Fruit fly (Drosophila melanogaster) whole organism, embryonic: Measurements from ENCODE around the gene HINT1.
A peak's percentile ranks its signal among the peaks of the same experiment; 100 is the strongest.

ENCODE experiments used
- Ada2b ChIP-seq: fragments of 200-800 bp; sonication (Bioruptor generic); IDR thresholded peaks from 2 replicates; pipeline ENCODE4 v1.3.6; 2022; ENCODE audit warnings: missing biosample characterization, missing genetic modification characterization
- Bgb ChIP-seq: fragments of 200-800 bp; sonication (Bioruptor generic); IDR thresholded peaks from 2 replicates; pipeline ENCODE4 v1.3.6; 2022; ENCODE audit warnings: missing biosample characterization, missing genetic modification characterization; ENCODE audit not compliant: partially characterized antibody
- CG10147 ChIP-seq: fragments of 200-800 bp; sonication (Bioruptor generic); optimal IDR thresholded peaks from 2 replicates; lab custom pipeline; 2019; ENCODE audit warnings: missing biosample characterization, mild to moderate bottlenecking, missing genetic modification characterization, moderate library complexity
- CG10366 ChIP-seq: fragments of 200-800 bp; sonication (Bioruptor generic); IDR thresholded peaks from 2 replicates; pipeline ENCODE4 v1.3.6; 2022; ENCODE audit warnings: missing biosample characterization, missing genetic modification characterization
- CG10654 ChIP-seq: fragments of 200-800 bp; sonication (Bioruptor generic); optimal IDR thresholded peaks from 2 replicates; lab custom pipeline; 2016; ENCODE audit warnings: missing biosample characterization, missing genetic modification characterization
- CG12104 ChIP-seq: fragments of 200-800 bp; sonication (Bioruptor generic); optimal IDR thresholded peaks from 3 replicates; lab custom pipeline; 2016; ENCODE audit warnings: missing biosample characterization, missing genetic modification characterization
- CG12769 ChIP-seq: fragments of 200-800 bp; sonication (Bioruptor generic); optimal IDR thresholded peaks from 2 replicates; lab custom pipeline; 2019; ENCODE audit warnings: missing biosample characterization, mild to moderate bottlenecking, missing genetic modification characterization, moderate library complexity
- CG13123 ChIP-seq: fragments of 200-800 bp; sonication (Bioruptor generic); optimal IDR thresholded peaks from 2 replicates; lab custom pipeline; 2016; ENCODE audit warnings: missing biosample characterization, missing genetic modification characterization
- CG14441 ChIP-seq: fragments of 200-800 bp; sonication (Bioruptor generic); IDR thresholded peaks from 2 replicates; pipeline ENCODE4 v1.3.6; 2022; ENCODE audit warnings: missing biosample characterization, missing genetic modification characterization
- CG16779 ChIP-seq: fragments of 200-800 bp; sonication (Bioruptor generic); IDR thresholded peaks from 2 replicates; pipeline ENCODE4 v1.3.6; 2022; ENCODE audit warnings: missing biosample characterization, missing genetic modification characterization
- CG18599 ChIP-seq: fragments of 200-800 bp; sonication (Bioruptor generic); optimal IDR thresholded peaks from 3 replicates; lab custom pipeline; 2017; ENCODE audit warnings: missing biosample characterization, missing genetic modification characterization, mild to moderate bottlenecking, moderate library complexity, missing genetic modification reagents
- CG2120 ChIP-seq: fragments of 200-800 bp; sonication (Bioruptor generic); optimal IDR thresholded peaks from 3 replicates; lab custom pipeline; 2016; ENCODE audit warnings: missing biosample characterization, missing genetic modification characterization
- CG2129 ChIP-seq: fragments of 200-800 bp; sonication (Bioruptor generic); IDR thresholded peaks from 2 replicates; pipeline ENCODE4 v1.3.6; 2022; ENCODE audit warnings: missing biosample characterization, missing genetic modification characterization; ENCODE audit not compliant: partially characterized antibody
- CG32767 ChIP-seq: fragments of 200-800 bp; sonication (Bioruptor generic); IDR thresholded peaks from 2 replicates; pipeline ENCODE4 v1.3.6; 2022; ENCODE audit warnings: missing biosample characterization, missing genetic modification characterization
- CG3281 ChIP-seq: fragments of 200-800 bp; sonication (Bioruptor generic); optimal IDR thresholded peaks from 3 replicates; lab custom pipeline; 2017; ENCODE audit warnings: missing biosample characterization, mild to moderate bottlenecking, missing genetic modification characterization
- CG33557 ChIP-seq: fragments of 200-800 bp; sonication (Bioruptor generic); optimal IDR thresholded peaks from 2 replicates; lab custom pipeline; 2019; ENCODE audit warnings: missing biosample characterization, mild to moderate bottlenecking, missing genetic modification characterization, moderate library complexity
- CG4424 ChIP-seq: fragments of 200-800 bp; sonication (Bioruptor generic); optimal IDR thresholded peaks from 3 replicates; lab custom pipeline; 2016; ENCODE audit warnings: missing biosample characterization, missing genetic modification characterization
- CG6254 ChIP-seq: fragments of 200-800 bp; sonication (Bioruptor generic); optimal IDR thresholded peaks from 3 replicates; lab custom pipeline; 2017; ENCODE audit warnings: mild to moderate bottlenecking, missing biosample characterization, missing genetic modification reagents, missing genetic modification characterization
- CG7372 ChIP-seq: fragments of 200-800 bp; sonication (Bioruptor generic); IDR thresholded peaks from 2 replicates; pipeline ENCODE4 v1.3.6; 2022; ENCODE audit warnings: missing biosample characterization, missing genetic modification characterization
- CG7745 ChIP-seq: fragments of 200-800 bp; sonication (Bioruptor generic); optimal IDR thresholded peaks from 2 replicates; lab custom pipeline; 2018; ENCODE audit warnings: missing biosample characterization, mild to moderate bottlenecking, missing genetic modification characterization, moderate library complexity
- CG7987 ChIP-seq: fragments of 200-800 bp; sonication (Bioruptor generic); optimal IDR thresholded peaks from 2 replicates; lab custom pipeline; 2018; ENCODE audit warnings: missing biosample characterization, mild to moderate bottlenecking, missing genetic modification characterization, moderate library complexity
- CG8089 ChIP-seq: fragments of 200-800 bp; sonication (Bioruptor generic); optimal IDR thresholded peaks from 3 replicates; lab custom pipeline; 2016; ENCODE audit warnings: missing biosample characterization, missing genetic modification characterization
- CkIIα-i1 ChIP-seq: fragments of 200-800 bp; sonication (Bioruptor generic); IDR thresholded peaks from 2 replicates; pipeline ENCODE4 v1.3.6; 2022; ENCODE audit warnings: missing biosample characterization, missing genetic modification characterization
- Dek ChIP-seq: fragments of 200-800 bp; sonication (Bioruptor generic); optimal IDR thresholded peaks from 3 replicates; lab custom pipeline; 2019; ENCODE audit warnings: missing biosample characterization, mild to moderate bottlenecking, missing genetic modification characterization, moderate library complexity
- Doc3 ChIP-seq: fragments of 200-800 bp; sonication (Bioruptor generic); IDR thresholded peaks from 3 replicates; pipeline ENCODE4 v1.3.6; 2022; ENCODE audit warnings: missing biosample characterization, missing genetic modification characterization; ENCODE audit not compliant: partially characterized antibody
- Fer1 ChIP-seq: fragments of 200-800 bp; sonication (Bioruptor generic); optimal IDR thresholded peaks from 2 replicates; lab custom pipeline; 2017; ENCODE audit warnings: missing biosample characterization, mild to moderate bottlenecking, missing genetic modification characterization
- H15 ChIP-seq: fragments of 200-800 bp; sonication (Bioruptor generic); IDR thresholded peaks from 3 replicates; pipeline ENCODE4 v1.3.6; 2022; ENCODE audit warnings: missing biosample characterization, missing genetic modification characterization
- HLH3B ChIP-seq: fragments of 200-800 bp; sonication (Bioruptor generic); IDR thresholded peaks from 2 replicates; pipeline ENCODE4 v1.3.6; 2022; ENCODE audit warnings: missing biosample characterization, missing genetic modification characterization
- Lim3 ChIP-seq: fragments of 200-800 bp; sonication (Bioruptor generic); IDR thresholded peaks from 2 replicates; pipeline ENCODE4 v1.3.6; 2022; ENCODE audit warnings: missing biosample characterization, missing genetic modification characterization
- NfI ChIP-seq: fragments of 200-800 bp; sonication (Bioruptor generic); optimal IDR thresholded peaks from 3 replicates; lab custom pipeline; 2018; ENCODE audit warnings: missing biosample characterization, mild to moderate bottlenecking, missing genetic modification characterization, moderate library complexity
- Optix ChIP-seq: fragments of 200-800 bp; sonication (Bioruptor generic); IDR thresholded peaks from 3 replicates; pipeline ENCODE4 v1.3.6; 2022; ENCODE audit warnings: missing biosample characterization, missing genetic modification characterization
- Sry-β ChIP-seq: fragments of 200-800 bp; sonication (Bioruptor generic); optimal IDR thresholded peaks from 2 replicates; lab custom pipeline; 2018; ENCODE audit warnings: missing biosample characterization, mild to moderate bottlenecking, missing genetic modification characterization, moderate library complexity
- Trl ChIP-seq, 3 experiments: fragments of >200 bp in 2 of 3; fragments of 200-800 bp in 1 of 3; sonication (Bioruptor generic) in 1 of 3; optimal IDR thresholded peaks; 2 replicates in 1 of 3; 3 replicates in 2 of 3; lab custom pipeline; 2016 to 2017; ENCODE audit warnings: missing biosample characterization in 1 of 3, missing genetic modification characterization in 1 of 3
- Vsx1 ChIP-seq: fragments of 200-800 bp; sonication (Bioruptor generic); optimal IDR thresholded peaks from 2 replicates; lab custom pipeline; 2017; ENCODE audit warnings: missing biosample characterization, mild to moderate bottlenecking, missing genetic modification characterization, missing genetic modification reagents
- ap ChIP-seq: fragments of 200-800 bp; sonication (Bioruptor generic); IDR thresholded peaks from 2 replicates; pipeline ENCODE4 v1.3.6; 2022; ENCODE audit warnings: missing biosample characterization, missing genetic modification characterization
- crol ChIP-seq: fragments of 200-800 bp; sonication (Bioruptor generic); IDR thresholded peaks from 2 replicates; pipeline ENCODE4 v1.3.6; 2022; ENCODE audit warnings: missing biosample characterization, missing genetic modification characterization
- crp ChIP-seq, 2 experiments: fragments of 200-800 bp; sonication (Bioruptor generic); optimal IDR thresholded peaks; 2 replicates in 1 of 2; 3 replicates in 1 of 2; lab custom pipeline; 2017; ENCODE audit warnings: missing biosample characterization in 2 of 2, missing genetic modification characterization in 2 of 2, mild to moderate bottlenecking in 1 of 2, moderate library complexity in 1 of 2
- ftz-f1 ChIP-seq: fragments of 200-800 bp; sonication (Bioruptor generic); optimal IDR thresholded peaks from 2 replicates; lab custom pipeline; 2016; ENCODE audit warnings: missing biosample characterization, missing genetic modification characterization
- grn ChIP-seq: fragments of 200-800 bp; sonication (Bioruptor generic); optimal IDR thresholded peaks from 3 replicates; lab custom pipeline; 2017; ENCODE audit warnings: missing biosample characterization, missing genetic modification characterization
- gsb-n ChIP-seq: fragments of 200-800 bp; sonication (Bioruptor generic); optimal IDR thresholded peaks from 3 replicates; lab custom pipeline; 2018; ENCODE audit warnings: missing biosample characterization, mild to moderate bottlenecking, missing genetic modification characterization
- h ChIP-seq: fragments of >200 bp; optimal IDR thresholded peaks from 2 replicates; lab custom pipeline; 2017
- onecut ChIP-seq: fragments of 200-800 bp; sonication (Bioruptor generic); IDR thresholded peaks from 2 replicates; pipeline ENCODE4 v1.3.6; 2022; ENCODE audit warnings: missing biosample characterization, missing genetic modification characterization
- org-1 ChIP-seq: fragments of 200-800 bp; sonication (Bioruptor generic); optimal IDR thresholded peaks from 2 replicates; lab custom pipeline; 2017; ENCODE audit warnings: missing biosample characterization, missing genetic modification characterization
- seq ChIP-seq: fragments of 200-800 bp; sonication (Bioruptor generic); IDR thresholded peaks from 2 replicates; pipeline ENCODE4 v1.3.6; 2022; ENCODE audit warnings: missing biosample characterization, missing genetic modification characterization
- tx ChIP-seq: fragments of 200-800 bp; sonication (Bioruptor generic); optimal IDR thresholded peaks from 2 replicates; lab custom pipeline; 2016; ENCODE audit warnings: missing biosample characterization, missing genetic modification characterization
- usp ChIP-seq: fragments of >200 bp; optimal IDR thresholded peaks from 2 replicates; lab custom pipeline; 2017; ENCODE audit warnings: missing biosample characterization, missing genetic modification characterization
- wor ChIP-seq: fragments of 200-800 bp; sonication (Bioruptor generic); IDR thresholded peaks from 2 replicates; pipeline ENCODE4 v1.3.6; 2022; ENCODE audit warnings: missing biosample characterization, missing genetic modification characterization
- z ChIP-seq: fragments of 200-800 bp; sonication (Bioruptor generic); IDR thresholded peaks from 3 replicates; pipeline ENCODE4 v1.3.6; 2022; ENCODE audit warnings: missing biosample characterization, missing genetic modification characterization

The HINT1 gene

DNA sequence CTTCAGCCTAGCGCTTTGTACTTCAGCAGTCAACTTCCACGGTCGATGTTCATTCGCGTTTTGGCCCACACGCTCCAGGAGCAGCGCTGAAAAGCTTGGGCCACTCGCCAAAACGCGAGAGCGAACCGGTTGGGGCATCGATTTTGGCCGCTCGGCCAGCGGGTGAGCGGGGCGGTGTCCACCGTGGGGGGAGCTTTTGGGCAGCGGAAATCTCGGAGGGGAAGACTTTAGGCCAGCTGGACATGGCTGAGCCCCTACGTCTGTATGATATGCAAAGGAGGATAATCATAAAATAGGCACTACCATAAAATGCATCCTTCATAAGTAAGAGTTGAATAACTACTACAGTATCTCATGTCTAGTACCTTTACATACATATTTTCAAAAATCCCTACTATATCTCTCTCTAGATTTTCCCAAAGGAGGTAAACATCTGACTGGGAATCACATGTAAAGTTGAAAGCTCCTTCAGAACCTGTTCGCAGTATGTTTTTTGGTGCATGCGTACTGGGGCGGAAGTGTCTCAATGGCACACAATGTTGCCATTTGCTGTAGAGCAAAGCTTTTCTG is 30.1 kb downstream of the HINT1 start, which contains the start of gene Syt1 (continued):
- TF ChIP-seq CG7745 (tag; lab: Kevin White, UChicago) (no peak), H15 (GFP tag; lab: Robert Waterston, UW) (no peak), crol (peak; percentile 86), onecut (GFP tag; lab: Robert Waterston, UW) (peak; percentile 99), CG2120 (GFP tag; lab: Kevin White, UChicago) (peak; percentile 2), CkIIα-i1 (no peak), crp (GFP tag; optimal IDR thresholded peaks at IDR 0.05; lab: Kevin White, UChicago) (peak in 1 of 2 experiments; percentile 46), ap (GFP tag; lab: Robert Waterston, UW) (no peak), CG10147 (GFP tag; lab: Kevin White, UChicago) (no peak), CG16779 (0 out of 2 replicates have a peak, but pooled peaks have one; percentile 32), seq (GFP tag; lab: Robert Waterston, UW) (0 out of 2 replicates have a peak, but pooled peaks have one; percentile 10), CG14441 (no peak)

DNA sequence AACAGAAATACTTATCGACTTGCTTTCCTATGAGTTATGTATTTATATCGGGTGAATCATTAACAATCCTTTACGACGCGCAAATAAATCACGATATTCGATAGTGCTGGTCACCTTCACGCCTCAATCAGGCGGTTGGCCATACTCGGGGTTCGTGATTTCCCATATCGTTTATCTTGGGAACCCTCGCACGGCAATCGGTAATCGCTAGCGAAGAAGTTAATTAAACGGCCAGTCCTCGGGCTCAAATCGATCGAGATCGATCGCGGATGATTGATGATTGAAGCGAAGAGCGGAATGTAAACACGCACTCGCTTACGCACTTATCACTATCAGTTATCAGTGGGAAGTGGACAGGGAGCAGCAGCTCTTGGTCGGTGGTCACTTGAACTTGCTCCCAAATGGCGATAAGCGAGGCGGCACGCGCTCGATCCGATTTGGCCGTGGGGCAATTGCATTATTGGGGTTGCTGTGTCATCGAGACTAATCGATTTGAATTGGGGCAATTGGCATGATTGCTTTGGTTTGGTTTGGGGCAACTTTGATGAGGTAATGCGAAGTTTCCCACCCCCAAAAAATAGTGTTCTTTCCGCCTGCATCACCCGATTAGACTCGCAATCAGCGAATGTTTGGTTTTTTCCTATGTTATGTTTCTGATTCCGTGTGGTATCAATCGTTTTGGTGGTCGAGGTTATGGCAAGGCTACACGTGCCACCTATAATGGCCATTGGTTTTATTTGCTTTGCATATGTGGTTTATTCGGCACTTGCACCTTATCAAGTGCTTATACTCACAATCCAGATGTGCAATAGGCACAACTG is 31.2 kb downstream of the HINT1 start:
- no peak for TF ChIP-seq z (GFP tag; lab: Robert Waterston, UW)
- peak; percentile 63; the same call in 1 of the 2 replicates for TF ChIP-seq Lim3 (GFP tag; lab: Robert Waterston, UW)
- no peak for TF ChIP-seq CkIIα-i1
- peak; percentile 82 for TF ChIP-seq CG7987
- no peak for TF ChIP-seq CG6254 (GFP tag; lab: Kevin White, UChicago)
- no peak for TF ChIP-seq CG2129 (GFP tag; lab: Robert Waterston, UW)
- TF ChIP-seq Fer1 (GFP tag; lab: Kevin White, UChicago): no peak
- no peak for TF ChIP-seq gsb-n (tag; lab: Kevin White, UChicago)
- no peak for TF ChIP-seq Ada2b
- no peak for TF ChIP-seq Sry-β (GFP tag; lab: Kevin White, UChicago)
- TF ChIP-seq tx (GFP tag; lab: Kevin White, UChicago): no peak
- no peak for TF ChIP-seq CG10654 (GFP tag; lab: Kevin White, UChicago)
- no peak for TF ChIP-seq wor (GFP tag; lab: Robert Waterston, UW)
- no peak for TF ChIP-seq CG32767 (GFP tag; lab: Robert Waterston, UW)
- no peak for TF ChIP-seq HLH3B (GFP tag; lab: Robert Waterston, UW)
- TF ChIP-seq CG12104 (GFP tag; lab: Kevin White, UChicago): no peak
- TF ChIP-seq h (lab: Kevin White, UChicago): no peak
- TF ChIP-seq Bgb (GFP tag; lab: Robert Waterston, UW): 0 out of 2 replicates have a peak, but pooled peaks have one; percentile 18
- no peak for TF ChIP-seq Trl (optimal IDR thresholded peaks at IDR 0.05; lab: Kevin White, UChicago)
- no peak for TF ChIP-seq Trl (GFP tag; optimal IDR thresholded peaks at IDR 0.05; lab: Kevin White, UChicago)
- peak; percentile 98 for TF ChIP-seq grn (GFP tag; lab: Kevin White, UChicago)
- TF ChIP-seq CG12769 (tag; lab: Kevin White, UChicago): peak; percentile 47
- no peak for TF ChIP-seq NfI
- no peak for TF ChIP-seq CG7372 (GFP tag; lab: Robert Waterston, UW)
- no peak for TF ChIP-seq CG33557 (GFP tag; lab: Kevin White, UChicago)
- TF ChIP-seq ftz-f1 (GFP tag; lab: Kevin White, UChicago): peak; percentile 41
- no peak for TF ChIP-seq CG13123 (GFP tag; lab: Kevin White, UChicago)
- TF ChIP-seq CG3281 (GFP tag; lab: Kevin White, UChicago): no peak
- no peak for TF ChIP-seq CG4424 (GFP tag; lab: Kevin White, UChicago)
- TF ChIP-seq CG8089: no peak
- TF ChIP-seq CG10366 (GFP tag; lab: Robert Waterston, UW): no peak
- TF ChIP-seq Doc3 (GFP tag; lab: Robert Waterston, UW): no peak
- TF ChIP-seq org-1 (GFP tag; lab: Kevin White, UChicago): no peak
- no peak for TF ChIP-seq usp (GFP tag; lab: Kevin White, UChicago)
- TF ChIP-seq CG18599: peak; percentile 44
- TF ChIP-seq Optix (GFP tag; lab: Robert Waterston, UW): no peak
- no peak for TF ChIP-seq Dek
- TF ChIP-seq Vsx1 (GFP tag; lab: Kevin White, UChicago): peak; percentile 34
